Worm (Caenorhabditis elegans) whole organism, L4 larva: ENCODE results near the gene F43G6.17.
A peak's percentile ranks its signal among the peaks of the same experiment; 100 is the strongest.

ENCODE experiments used
- D1046.2 ChIP-seq: fragments of 200-800 bp; sonication (Bioruptor generic); IDR thresholded peaks from 2 replicates; pipeline ENCODE4 v1.3.6; 2022; ENCODE audit warnings: missing genetic modification characterization, missing compliant biosample characterization
- F10B5.3 ChIP-seq: sonication (generic microtip); optimal IDR thresholded peaks from 2 replicates; lab custom pipeline; 2016; ENCODE audit warnings: mild to moderate bottlenecking, missing genetic modification characterization, missing compliant biosample characterization
- F26F4.8 ChIP-seq: fragments of 200-800 bp; sonication (Bioruptor generic); conservative IDR thresholded peaks from 2 replicates; pipeline ENCODE4 v1.3.6; 2022; ENCODE audit warnings: missing genetic modification characterization, missing compliant biosample characterization
- R02D3.7 ChIP-seq: fragments of 150-350 bp; sonication (generic microtip); optimal IDR thresholded peaks from 3 replicates; lab custom pipeline; 2014; ENCODE audit warnings: missing biosample characterization, missing genetic modification characterization
- T20F7.1 ChIP-seq: fragments of 200-800 bp; sonication (Bioruptor generic); optimal IDR thresholded peaks from 2 replicates; lab custom pipeline; 2018; ENCODE audit warnings: mild to moderate bottlenecking, missing genetic modification characterization, missing compliant biosample characterization
- T26A8.4 ChIP-seq: fragments of 200-800 bp; sonication (Bioruptor generic); IDR thresholded peaks from 2 replicates; pipeline ENCODE4 v1.3.6; 2022; ENCODE audit warnings: missing genetic modification characterization, missing compliant biosample characterization
- Y75B8A.6 ChIP-seq: fragments of 200-800 bp; sonication (Bioruptor generic); IDR thresholded peaks from 2 replicates; pipeline ENCODE4 v1.3.6; 2022; ENCODE audit warnings: missing genetic modification reagents, missing genetic modification characterization, missing compliant biosample characterization
- ZK337.2 ChIP-seq: fragments of 200-800 bp; sonication (Bioruptor generic); IDR thresholded peaks from 2 replicates; pipeline ENCODE4 v1.3.6; 2022; ENCODE audit warnings: missing genetic modification reagents, missing genetic modification characterization, missing compliant biosample characterization
- aha-1 ChIP-seq: fragments of 150-350 bp; peaks from one replicate; lab custom pipeline; 2014; ENCODE audit warnings: missing biosample characterization, missing genetic modification characterization
- ama-1 ChIP-seq: fragments of 150-350 bp; optimal IDR thresholded peaks from 2 replicates; lab custom pipeline; 2014; ENCODE audit warnings: inconsistent platforms, mixed read lengths
- attf-4 ChIP-seq: sonication (generic microtip); optimal IDR thresholded peaks from 3 replicates; lab custom pipeline; 2017; ENCODE audit warnings: missing biosample characterization, missing genetic modification characterization
- ceh-28 ChIP-seq: fragments of 150-350 bp; optimal IDR thresholded peaks from 2 replicates; lab custom pipeline; 2014; ENCODE audit warnings: missing biosample characterization, missing genetic modification reagents, missing genetic modification characterization
- ceh-62 ChIP-seq: sonication (generic microtip); optimal IDR thresholded peaks from 2 replicates; lab custom pipeline; 2017; ENCODE audit warnings: missing biosample characterization, missing genetic modification characterization
- ces-1 ChIP-seq: fragments of 150-350 bp; sonication (generic microtip); optimal IDR thresholded peaks from 4 replicates; lab custom pipeline; 2014; ENCODE audit warnings: missing biosample characterization, missing genetic modification reagents, missing genetic modification characterization
- ctbp-1 ChIP-seq: fragments of 200-800 bp; sonication (Bioruptor generic); IDR thresholded peaks from 2 replicates; pipeline ENCODE4 v1.3.6; 2022; ENCODE audit warnings: missing genetic modification reagents, missing genetic modification characterization, missing compliant biosample characterization
- daf-8 ChIP-seq: fragments of 200-800 bp; sonication (Bioruptor generic); IDR thresholded peaks from 2 replicates; pipeline ENCODE4 v1.3.6; 2022; ENCODE audit warnings: missing genetic modification characterization, missing compliant biosample characterization
- dmd-9 ChIP-seq: fragments of 200-800 bp; sonication (Bioruptor generic); IDR thresholded peaks from 2 replicates; pipeline ENCODE4 v1.3.6; 2022; ENCODE audit warnings: missing genetic modification reagents, missing genetic modification characterization, missing compliant biosample characterization
- dpl-1 ChIP-seq: fragments of 150-350 bp; optimal IDR thresholded peaks from 2 replicates; lab custom pipeline; 2014; ENCODE audit warnings: missing biosample characterization, missing genetic modification reagents, missing genetic modification characterization
- egl-27 ChIP-seq: sonication (generic microtip); optimal IDR thresholded peaks from 3 replicates; lab custom pipeline; 2017; ENCODE audit warnings: missing biosample characterization, missing genetic modification reagents, missing genetic modification characterization
- fkh-10 ChIP-seq: fragments of 150-350 bp; optimal IDR thresholded peaks from 2 replicates; lab custom pipeline; 2014; ENCODE audit warnings: missing biosample characterization, missing genetic modification reagents, missing genetic modification characterization
- hif-1 ChIP-seq, 2 experiments: sonication (generic microtip); optimal IDR thresholded peaks; 2 replicates each; lab custom pipeline; 2016 to 2017; ENCODE audit warnings: missing compliant biosample characterization in 2 of 2, missing genetic modification characterization in 2 of 2, missing genetic modification reagents in 2 of 2, missing genotype in 2 of 2, mild to moderate bottlenecking in 1 of 2
- hmg-1.1 ChIP-seq: fragments of 200-800 bp; sonication (Bioruptor generic); IDR thresholded peaks from 2 replicates; pipeline ENCODE4 v1.3.6; 2022; ENCODE audit warnings: missing genetic modification reagents, missing genetic modification characterization, missing compliant biosample characterization
- jun-1 ChIP-seq: fragments of 150-350 bp; optimal IDR thresholded peaks from 2 replicates; lab custom pipeline; 2014; ENCODE audit warnings: missing biosample characterization, missing genetic modification reagents, missing genetic modification characterization
- lim-7 ChIP-seq: fragments of 200-800 bp; sonication (Bioruptor generic); IDR thresholded peaks from 2 replicates; pipeline ENCODE4 v1.3.6; 2022; ENCODE audit warnings: missing genetic modification characterization, missing compliant biosample characterization
- lin-29 ChIP-seq: fragments of 200-800 bp; sonication (Bioruptor generic); IDR thresholded peaks from 2 replicates; pipeline ENCODE4 v1.3.6; 2022; ENCODE audit warnings: missing genetic modification reagents, missing genetic modification characterization, missing compliant biosample characterization
- lin-38 ChIP-seq: fragments of 200-800 bp; sonication (Bioruptor generic); IDR thresholded peaks from 2 replicates; pipeline ENCODE4 v1.3.6; 2022; ENCODE audit warnings: missing genetic modification reagents, missing genetic modification characterization, missing compliant biosample characterization
- lsy-2 ChIP-seq, 2 experiments: fragments of 150-350 bp in 1 of 2; sonication (generic microtip) in 1 of 2; optimal IDR thresholded peaks; 2 replicates each; lab custom pipeline; 2014 to 2017; ENCODE audit warnings: missing biosample characterization in 2 of 2, missing genetic modification characterization in 2 of 2
- mdt-29 ChIP-seq: fragments of 200-800 bp; sonication (Bioruptor generic); IDR thresholded peaks from 2 replicates; pipeline ENCODE4 v1.3.6; 2022; ENCODE audit warnings: missing genetic modification reagents, missing genetic modification characterization, missing compliant biosample characterization
- nhr-237 ChIP-seq: sonication (generic microtip); optimal IDR thresholded peaks from 2 replicates; lab custom pipeline; 2017; ENCODE audit warnings: missing biosample characterization, missing genetic modification characterization
- nhr-48 ChIP-seq: sonication (generic microtip); optimal IDR thresholded peaks from 2 replicates; lab custom pipeline; 2016; ENCODE audit warnings: mild to moderate bottlenecking, missing genetic modification characterization, missing compliant biosample characterization
- pha-4 ChIP-seq, 2 experiments: fragments of 150-350 bp in 1 of 2; fragments of 200-800 bp in 1 of 2; sonication (Bioruptor generic) in 1 of 2; IDR thresholded peaks in 1 of 2; optimal IDR thresholded peaks in 1 of 2; 2 replicates each; pipeline versions ENCODE4 v1.3.6 to Lab custom; 2014 to 2022; ENCODE audit warnings: missing genetic modification characterization in 2 of 2, missing genetic modification reagents in 2 of 2, missing biosample characterization in 1 of 2, missing compliant biosample characterization in 1 of 2
- php-3 ChIP-seq: fragments of 200-800 bp; sonication (Bioruptor generic); IDR thresholded peaks from 2 replicates; pipeline ENCODE4 v1.3.6; 2022; ENCODE audit warnings: missing genetic modification reagents, missing genetic modification characterization, missing compliant biosample characterization
- sdz-12 ChIP-seq: fragments of 200-800 bp; sonication (Bioruptor generic); optimal IDR thresholded peaks from 2 replicates; lab custom pipeline; 2018; ENCODE audit warnings: mild to moderate bottlenecking, missing genetic modification characterization, missing compliant biosample characterization
- set-16 ChIP-seq: fragments of 200-800 bp; sonication (Bioruptor generic); IDR thresholded peaks from 2 replicates; pipeline ENCODE4 v1.3.6; 2022; ENCODE audit warnings: missing genetic modification reagents, missing genetic modification characterization, missing compliant biosample characterization
- snpc-1.2 ChIP-seq: fragments of 200-800 bp; sonication (Bioruptor generic); IDR thresholded peaks from 2 replicates; pipeline ENCODE4 v1.3.6; 2022; ENCODE audit warnings: missing genetic modification reagents, missing genetic modification characterization, missing compliant biosample characterization
- snpc-4 ChIP-seq: fragments of 150-350 bp; optimal IDR thresholded peaks from 2 replicates; lab custom pipeline; 2014; ENCODE audit warnings: missing biosample characterization, missing genetic modification characterization
- spr-1 ChIP-seq: sonication (generic microtip); optimal IDR thresholded peaks from 2 replicates; lab custom pipeline; 2016; ENCODE audit warnings: mild to moderate bottlenecking, missing genetic modification characterization, missing compliant biosample characterization
- unc-62 ChIP-seq, 3 experiments: fragments of 150-350 bp in 1 of 3; sonication (generic microtip); optimal IDR thresholded peaks in 2 of 3; peaks in 1 of 3; 1 replicate in 1 of 3; 2 replicates in 2 of 3; lab custom pipeline; 2014 to 2017; ENCODE audit warnings: missing biosample characterization in 3 of 3, missing genetic modification characterization in 3 of 3, missing genetic modification reagents in 3 of 3, missing genotype in 1 of 3
- zag-1 ChIP-seq: fragments of 150-350 bp; optimal IDR thresholded peaks from 2 replicates; lab custom pipeline; 2014; ENCODE audit warnings: missing biosample characterization, missing genetic modification characterization
- zfp-2 ChIP-seq: sonication (generic microtip); optimal IDR thresholded peaks from 2 replicates; lab custom pipeline; 2016; ENCODE audit warnings: mild to moderate bottlenecking, missing genetic modification characterization, missing compliant biosample characterization
- zfp-3 ChIP-seq: fragments of 200-800 bp; sonication (Bioruptor generic); conservative IDR thresholded peaks from 2 replicates; pipeline ENCODE4 v1.3.6; 2022; ENCODE audit warnings: missing genetic modification reagents, missing genetic modification characterization, missing compliant biosample characterization
- ztf-7 ChIP-seq: fragments of 150-350 bp; optimal IDR thresholded peaks from 2 replicates; lab custom pipeline; 2014; ENCODE audit warnings: missing biosample characterization, missing genetic modification characterization

Gene F43G6.17

ce11 chrII:11761806-11762512, 40.6 kb upstream of the F43G6.17 start (continued):
- TF ChIP-seq snpc-1.2 (peak; percentile 68; the same call in 1 of the 2 replicates), T20F7.1 (GFP tag; lab: Kevin White, UChicago) (peak; percentile 70), lim-7 (GFP tag; lab: Robert Waterston, UW) (peak; percentile 59), Y75B8A.6 (GFP tag; lab: Robert Waterston, UW) (peak; percentile 87), mdt-29 (GFP tag; lab: Robert Waterston, UW) (peak; percentile 63; the same call in 1 of the 2 replicates), snpc-4 (tag; lab: Kevin White, UChicago) (no peak), ZK337.2 (GFP tag; lab: Robert Waterston, UW) (no peak), lin-29 (GFP tag; lab: Robert Waterston, UW) (no peak), ceh-28 (tag; lab: Kevin White, UChicago) (no peak), nhr-237 (tag; lab: Kevin White, UChicago) (no peak), dmd-9 (GFP tag; lab: Robert Waterston, UW) (0 out of 2 replicates have a peak, but pooled peaks have one; percentile 24), F10B5.3 (tag; lab: Kevin White, UChicago) (no peak), zfp-2 (tag; lab: Kevin White, UChicago) (no peak), egl-27 (tag; lab: Kevin White, UChicago) (no peak), R02D3.7 (tag; lab: Kevin White, UChicago) (no peak), nhr-48 (no peak), lsy-2 (tag; optimal IDR thresholded peaks at IDR 0.05; lab: Kevin White, UChicago) (peak in 1 of 2 experiments; percentile 86), daf-8 (GFP tag; lab: Robert Waterston, UW) (no peak), T26A8.4 (GFP tag; lab: Robert Waterston, UW) (peak; percentile 83), attf-4 (tag; lab: Kevin White, UChicago) (no peak)

DNA sequence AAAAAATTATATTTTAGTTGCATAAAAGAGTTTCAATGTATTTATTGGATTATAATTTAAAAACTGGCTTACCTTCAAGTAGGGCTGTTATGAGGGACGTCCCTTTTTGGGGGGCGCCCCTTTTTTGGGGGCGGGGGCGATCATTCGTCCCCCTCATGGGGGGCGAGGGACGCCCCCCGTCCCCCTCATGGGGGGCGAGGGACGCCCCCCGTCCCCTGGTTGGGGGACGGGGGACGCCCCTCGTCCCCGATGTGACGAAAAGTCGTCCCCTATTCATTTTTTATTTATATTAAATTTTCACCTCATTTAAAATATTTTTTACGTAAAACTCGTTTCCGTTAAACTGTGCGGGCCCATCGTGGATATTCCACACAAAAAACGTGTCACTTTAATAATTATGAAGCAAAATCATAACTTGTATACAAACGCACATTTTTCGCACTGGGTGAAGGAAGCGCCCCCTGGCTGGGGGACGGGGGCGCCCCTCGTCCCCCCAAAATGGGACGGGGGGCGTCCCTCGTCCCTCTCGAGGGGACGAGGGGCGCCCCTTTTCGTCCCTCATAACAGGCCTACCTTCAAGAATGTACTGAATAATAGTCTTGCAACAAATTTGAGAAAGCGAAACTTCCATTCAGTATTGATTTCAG, 36.9 kb upstream of the F43G6.17 start:
- TF ChIP-seq lim-7 (GFP tag; lab: Robert Waterston, UW) (no peak), set-16 (GFP tag; lab: Robert Waterston, UW) (peak; percentile 97), pha-4 (GFP tag; IDR thresholded peaks at IDR 0.05; lab: Robert Waterston, UW) (peak; percentile 98; the same call in 1 of the 2 replicates), pha-4 (tag; optimal IDR thresholded peaks at IDR 0.05; lab: Kevin White, UChicago) (no peak)

- TF ChIP-seq dpl-1 (GFP tag; lab: Kevin White, UChicago) (no peak), unc-62 (GFP tag; optimal IDR thresholded peaks at IDR 0.05 in 1 of 2; lab: Kevin White, UChicago) (peak in 1 of 2 experiments; percentile 43), unc-62 (tag; optimal IDR thresholded peaks at IDR 0.05; lab: Kevin White, UChicago) (no peak), ceh-62 (tag; lab: Kevin White, UChicago) (no peak), sdz-12 (GFP tag; lab: Kevin White, UChicago) (no peak), jun-1 (tag; lab: Kevin White, UChicago) (no peak)
Measured at ce11 chrII:11766472-11766871, 36.1 kb upstream of the F43G6.17 start, which contains the start of gene F44E5.2. F44E5.2 (plus strand) TSS chrII:11766772.

DNA sequence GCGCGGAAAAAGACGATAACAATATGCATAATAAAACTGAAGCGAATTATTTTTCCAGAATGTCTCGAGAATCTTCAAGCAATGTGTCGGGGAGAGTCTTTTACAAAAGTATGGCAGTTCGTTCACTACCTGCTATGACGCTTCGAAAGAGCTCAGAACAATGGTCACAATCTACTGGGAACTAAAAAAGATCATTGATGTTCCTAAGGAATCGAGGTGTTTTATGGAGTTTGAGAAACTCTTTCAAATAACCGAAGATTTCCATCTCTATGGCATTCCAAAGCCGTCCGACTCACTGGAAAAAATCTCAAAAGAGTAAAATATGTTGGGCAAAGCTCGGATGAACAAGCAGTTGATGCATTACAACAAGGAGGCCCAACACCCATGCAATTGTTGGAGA, 30.2 kb upstream of the F43G6.17 start, which contains the start of gene F44E5.15:
F44E5.15 (plus strand) TSS at position 301 of the 400 bp plus-strand sequence.
- TF ChIP-seq ctbp-1 (GFP tag; lab: Robert Waterston, UW) (no peak), aha-1 (tag; lab: Kevin White, UChicago) (peak; percentile 20), D1046.2 (GFP tag; lab: Robert Waterston, UW) (no peak)

ce11 chrII:11774218-11774617, 28.3 kb upstream of the F43G6.17 start, which contains the start of gene F44E5.1:
F44E5.1 (minus strand) TSS chrII:11774559.
- TF ChIP-seq lin-38 (GFP tag; lab: Robert Waterston, UW) (peak; percentile 46), F26F4.8 (no peak), hif-1 (tag; optimal IDR thresholded peaks at IDR 0.05; lab: Kevin White, UChicago) (no peak), fkh-10 (GFP tag; lab: Kevin White, UChicago) (no peak), php-3 (peak; percentile 62; the same call in 1 of the 2 replicates), zfp-3 (peak; percentile 59; the same call in 1 of the 2 replicates), ces-1 (no peak), ama-1 (lab: Kevin White, UChicago) (peak; percentile 86), ztf-7 (no peak), hmg-1.1 (GFP tag; lab: Robert Waterston, UW) (0 out of 2 replicates have a peak, but pooled peaks have one; percentile 11), zag-1 (tag; lab: Kevin White, UChicago) (no peak), spr-1 (tag; lab: Kevin White, UChicago) (no peak)
